Worm (Caenorhabditis elegans) whole organism, L4/young adult: Measurements from ENCODE around the gene nspb-8.

Experiments used
- W03F9.2 ChIP-seq: fragments of 150-350 bp; optimal IDR thresholded peaks from 2 replicates; lab custom pipeline; 2014; ENCODE audit warnings: missing biosample characterization, missing genetic modification characterization
- him-1 ChIP-seq: sonication (generic microtip); optimal IDR thresholded peaks from 2 replicates; lab custom pipeline; 2016; ENCODE audit warnings: missing genotype, missing genetic modification reagents, missing genetic modification characterization, missing compliant biosample characterization

DNA sequence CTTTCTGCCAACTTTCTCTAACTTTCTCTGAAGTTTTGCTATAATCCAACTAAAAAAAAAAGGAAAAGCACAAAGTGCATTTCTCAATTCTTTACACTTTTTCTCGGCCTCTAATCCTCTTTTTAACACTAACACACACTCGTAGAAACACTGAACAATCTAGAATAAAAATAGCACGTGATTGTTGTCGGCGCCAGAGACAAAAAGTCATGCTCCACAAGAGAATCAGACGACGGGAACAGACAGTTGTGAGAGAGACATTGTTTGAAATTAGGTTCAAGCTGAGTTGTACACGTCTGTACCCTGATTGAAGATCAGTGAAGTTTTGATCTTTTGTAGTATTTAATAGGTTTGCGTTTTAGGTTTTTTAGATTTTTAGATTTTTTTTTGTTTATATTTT is 17.9 kb upstream of the nspb-8 start:
- TF ChIP-seq W03F9.2 (tag; lab: Kevin White, UChicago) (no peak), him-1 (no peak)
